Worm (Caenorhabditis elegans) whole organism, late embryonic: ENCODE measurements around the gene R01H2.8.

ENCODE experiments used
- Y22D7AL.16 ChIP-seq: sonication (generic microtip); optimal IDR thresholded peaks from 2 replicates; lab custom pipeline; 2016; ENCODE audit warnings: missing genetic modification characterization, missing compliant biosample characterization
- ama-1 ChIP-seq: fragments of 150-350 bp; optimal IDR thresholded peaks from 2 replicates; lab custom pipeline; 2014
- ceh-18 ChIP-seq: sonication (generic microtip); optimal IDR thresholded peaks from 2 replicates; lab custom pipeline; 2016; ENCODE audit warnings: missing genetic modification characterization, missing compliant biosample characterization
- ceh-34 ChIP-seq: sonication (generic microtip); optimal IDR thresholded peaks from 2 replicates; lab custom pipeline; 2016; ENCODE audit warnings: mild to moderate bottlenecking, missing genetic modification characterization, missing compliant biosample characterization
- fkh-10 ChIP-seq: fragments of 150-350 bp; optimal IDR thresholded peaks from 2 replicates; lab custom pipeline; 2014; ENCODE audit warnings: missing biosample characterization, missing genetic modification reagents, missing genetic modification characterization
- hlh-30 ChIP-seq: sonication (generic microtip); optimal IDR thresholded peaks from 2 replicates; lab custom pipeline; 2017; ENCODE audit warnings: antibody characterized with exemption, missing genetic modification characterization, missing compliant biosample characterization; ENCODE audit not compliant: insufficient read depth
- nhr-11 ChIP-seq: fragments of 150-350 bp; optimal IDR thresholded peaks from 2 replicates; lab custom pipeline; 2014; ENCODE audit warnings: missing biosample characterization, missing genetic modification characterization
- nhr-232 ChIP-seq: sonication (generic microtip); optimal IDR thresholded peaks from 2 replicates; lab custom pipeline; 2016; ENCODE audit warnings: missing genetic modification characterization, missing compliant biosample characterization
- rnt-1 ChIP-seq: sonication (generic microtip); optimal IDR thresholded peaks from 2 replicates; lab custom pipeline; 2016; ENCODE audit warnings: missing genetic modification characterization, missing compliant biosample characterization
- sox-4 ChIP-seq: sonication (generic microtip); optimal IDR thresholded peaks from 2 replicates; lab custom pipeline; 2017; ENCODE audit warnings: mild to moderate bottlenecking, missing genetic modification characterization, inconsistent platforms, missing compliant biosample characterization
- ttx-3 ChIP-seq: sonication (generic microtip); optimal IDR thresholded peaks from 2 replicates; lab custom pipeline; 2016; ENCODE audit warnings: missing genetic modification reagents, missing genetic modification characterization, missing compliant biosample characterization
- unc-42 ChIP-seq: sonication (generic microtip); optimal IDR thresholded peaks from 2 replicates; lab custom pipeline; 2016; ENCODE audit warnings: missing genotype, missing genetic modification characterization, missing compliant biosample characterization
- unc-86 ChIP-seq: sonication (generic microtip); optimal IDR thresholded peaks from 2 replicates; lab custom pipeline; 2016; ENCODE audit warnings: missing genetic modification characterization, missing compliant biosample characterization

DNA sequence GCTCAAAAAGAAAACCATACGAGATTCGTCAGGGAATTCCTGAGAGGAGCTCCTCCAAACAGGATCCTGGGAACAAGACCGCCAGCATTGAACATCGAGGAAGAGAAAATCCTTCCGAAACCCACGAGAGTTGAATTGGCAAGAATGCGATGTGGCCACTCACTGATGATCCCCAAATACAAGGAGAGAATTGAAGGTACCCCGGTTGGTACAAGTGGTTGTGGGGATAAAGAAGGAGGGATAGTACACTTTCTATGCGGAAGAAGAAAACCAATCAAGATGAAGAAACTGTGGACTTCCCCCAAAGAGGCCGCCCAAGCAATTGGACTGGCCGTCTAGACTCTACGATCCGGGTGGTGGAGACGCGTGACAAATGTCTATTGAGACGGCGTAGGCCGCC, 5.8 kb upstream of the R01H2.8 start:
- no peak for TF ChIP-seq unc-86 (tag; lab: Kevin White, UChicago)
- TF ChIP-seq unc-42 (tag; lab: Kevin White, UChicago): no peak
- no peak for TF ChIP-seq ttx-3 (tag; lab: Kevin White, UChicago)
- TF ChIP-seq ceh-34 (tag; lab: Kevin White, UChicago): no peak
- TF ChIP-seq nhr-232 (tag; lab: Kevin White, UChicago): no peak
- TF ChIP-seq ama-1 (lab: Kevin White, UChicago): no peak
- TF ChIP-seq hlh-30 (tag; lab: Kevin White, UChicago): no peak
- TF ChIP-seq fkh-10 (GFP tag; lab: Kevin White, UChicago): no peak
- no peak for TF ChIP-seq rnt-1 (tag; lab: Kevin White, UChicago)
- TF ChIP-seq nhr-11 (tag; lab: Kevin White, UChicago): no peak
- no peak for TF ChIP-seq Y22D7AL.16 (tag; lab: Kevin White, UChicago)
- TF ChIP-seq ceh-18 (tag; lab: Kevin White, UChicago): no peak
- TF ChIP-seq sox-4 (tag; lab: Kevin White, UChicago): no peak
